Worm (Caenorhabditis elegans): ENCODE data around the gene ttc-17.

Gene ttc-17

DNA sequence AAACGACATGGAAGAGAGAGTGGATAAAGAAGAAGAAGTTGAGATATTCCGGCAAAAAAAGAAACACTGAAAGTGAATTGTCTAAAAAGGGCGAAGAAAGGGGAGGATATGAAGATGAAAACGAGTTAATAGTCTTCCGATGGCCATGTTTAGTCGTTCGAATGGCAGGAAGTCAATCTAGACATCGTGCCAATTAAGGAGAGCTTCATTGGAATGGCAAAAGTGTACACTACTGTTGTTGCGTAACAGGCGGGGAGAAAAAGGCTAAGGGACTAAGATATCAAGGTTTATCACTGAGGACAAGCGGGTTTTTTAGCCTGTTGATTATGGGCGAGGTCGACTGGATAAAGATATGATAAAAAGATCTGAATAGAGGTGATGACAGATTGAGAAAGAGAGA, 10.7 kb upstream of the ttc-17 start:
- no peak for TF ChIP-seq skn-1 (tag; optimal IDR thresholded peaks at IDR 0.05)
- TF ChIP-seq unc-62 (GFP tag; optimal IDR thresholded peaks at IDR 0.05): no peak
- TF ChIP-seq ceh-8 (GFP tag; optimal IDR thresholded peaks at IDR 0.05): no peak
- no peak for TF ChIP-seq ceh-82 (tag; optimal IDR thresholded peaks at IDR 0.05)
- TF ChIP-seq ces-1 (GFP tag; optimal IDR thresholded peaks at IDR 0.05): no peak
- no peak for TF ChIP-seq F16B12.6 (tag; optimal IDR thresholded peaks at IDR 0.05)

DNA sequence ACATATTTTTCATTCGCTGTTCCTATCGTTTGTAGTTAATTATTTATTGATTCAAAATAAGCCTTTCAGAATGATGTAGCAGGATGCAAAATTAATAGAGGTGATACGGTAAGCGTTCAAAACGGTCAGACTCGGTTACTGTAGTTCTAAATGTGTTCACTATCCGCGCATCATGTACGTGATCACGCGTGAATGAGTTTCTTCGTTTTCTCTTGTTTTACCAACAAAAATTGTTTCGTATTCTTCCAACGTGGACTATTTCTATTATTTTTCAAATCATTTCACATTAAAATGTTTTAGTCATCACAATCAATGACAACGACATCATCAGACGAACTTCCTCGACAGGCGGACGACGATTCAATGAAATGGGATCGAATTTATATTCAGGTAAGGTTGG, 9.3 kb upstream of the ttc-17 start, which contains the start of gene gck-1:
Gene gck-1, plus strand, starts transcription at position 301 of the 400 bp plus-strand sequence.
- TF ChIP-seq ces-1 (GFP tag; optimal IDR thresholded peaks at IDR 0.05): no peak

DNA sequence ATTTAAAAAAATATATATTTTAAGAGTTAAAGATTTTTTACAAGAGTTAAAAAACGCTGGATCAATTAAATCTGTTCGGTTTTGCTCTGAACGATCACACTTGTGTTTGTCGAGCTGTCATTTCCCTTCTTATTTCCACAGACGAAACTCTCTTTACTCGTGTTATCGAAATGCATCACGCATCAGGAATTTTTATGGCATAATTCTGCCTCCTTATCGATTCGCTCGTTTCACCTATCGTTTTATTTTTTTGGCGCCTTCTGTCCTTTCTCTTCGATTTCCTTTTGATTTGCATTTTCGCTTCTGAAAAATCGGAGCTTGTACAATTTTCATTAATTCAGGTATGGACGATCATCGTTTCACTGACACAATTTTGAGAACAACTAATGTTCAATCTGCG, 8.5 kb upstream of the ttc-17 start:
- TF ChIP-seq pax-3 (tag; optimal IDR thresholded peaks at IDR 0.05) (no peak), nhr-90 (tag; optimal IDR thresholded peaks at IDR 0.05; ENCODE audit: poor library complexity) (no peak), elt-2 (tag; optimal IDR thresholded peaks at IDR 0.05) (no peak), nhr-12 (tag; optimal IDR thresholded peaks at IDR 0.05) (no peak), ama-1 (optimal IDR thresholded peaks at IDR 0.05) (no peak), vab-15 (tag; optimal IDR thresholded peaks at IDR 0.05) (no peak), mef-2 (tag; optimal IDR thresholded peaks at IDR 0.05) (no peak), ceh-8 (GFP tag; optimal IDR thresholded peaks at IDR 0.05) (no peak), sox-4 (tag; optimal IDR thresholded peaks at IDR 0.05) (no peak), nhr-11 (tag; optimal IDR thresholded peaks at IDR 0.05) (no peak), nhr-71 (tag; optimal IDR thresholded peaks at IDR 0.05) (no peak), unc-30 (tag; optimal IDR thresholded peaks at IDR 0.05) (no peak), rnt-1 (tag; optimal IDR thresholded peaks at IDR 0.05) (no peak), hpl-2 (GFP tag; optimal IDR thresholded peaks at IDR 0.05) (no peak), egl-13 (tag; optimal IDR thresholded peaks at IDR 0.05) (no peak), grh-1 (GFP tag; IDR thresholded peaks at IDR 0.05) (no peak)

DNA sequence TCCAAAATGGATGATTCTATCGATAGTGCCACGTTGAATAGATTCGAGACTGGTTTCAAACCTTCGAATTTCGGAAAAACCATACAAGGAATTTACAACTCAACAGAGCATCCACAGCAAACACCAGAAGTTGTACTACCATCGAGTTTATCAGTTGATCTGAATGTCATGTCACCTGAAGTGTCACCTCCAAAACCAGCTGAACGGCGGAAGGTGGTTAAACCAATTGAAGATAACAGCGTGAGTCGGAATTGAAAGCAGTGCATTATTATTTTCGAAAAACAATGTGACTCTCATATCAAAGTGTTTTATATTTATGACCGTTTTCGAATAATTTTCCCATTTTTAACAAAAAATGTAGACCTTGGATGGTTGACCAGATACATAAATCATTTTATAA, 7.8 kb upstream of the ttc-17 start:
- TF ChIP-seq hpl-2 (GFP tag; optimal IDR thresholded peaks at IDR 0.05): no peak
- TF ChIP-seq nhr-85 (tag): peak; percentile 37

DNA sequence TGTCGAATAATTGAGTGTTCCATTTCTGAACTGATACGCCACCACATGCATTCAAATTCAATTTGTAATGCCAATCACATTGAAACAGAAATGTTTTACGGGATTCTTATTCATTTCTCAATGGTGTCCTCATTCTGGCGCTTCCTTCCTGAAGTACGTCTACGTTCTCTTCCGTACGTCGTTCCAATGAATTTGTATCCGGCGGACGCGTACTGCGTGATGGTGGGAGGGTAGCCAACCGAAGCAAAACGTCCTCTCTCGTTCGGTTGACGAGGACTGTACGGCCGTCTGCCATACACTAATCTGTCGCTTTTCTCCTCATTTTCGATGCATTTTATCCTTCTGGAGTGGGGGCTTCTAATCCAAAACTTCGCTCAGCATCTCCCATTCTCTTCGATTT, 7.0 kb upstream of the ttc-17 start:
- TF ChIP-seq isw-1 (GFP tag; IDR thresholded peaks at IDR 0.05): no peak
- TF ChIP-seq nhr-19 (GFP tag; conservative IDR thresholded peaks at IDR 0.05): no peak
- TF ChIP-seq aha-1 (tag; optimal IDR thresholded peaks at IDR 0.05): no peak

DNA sequence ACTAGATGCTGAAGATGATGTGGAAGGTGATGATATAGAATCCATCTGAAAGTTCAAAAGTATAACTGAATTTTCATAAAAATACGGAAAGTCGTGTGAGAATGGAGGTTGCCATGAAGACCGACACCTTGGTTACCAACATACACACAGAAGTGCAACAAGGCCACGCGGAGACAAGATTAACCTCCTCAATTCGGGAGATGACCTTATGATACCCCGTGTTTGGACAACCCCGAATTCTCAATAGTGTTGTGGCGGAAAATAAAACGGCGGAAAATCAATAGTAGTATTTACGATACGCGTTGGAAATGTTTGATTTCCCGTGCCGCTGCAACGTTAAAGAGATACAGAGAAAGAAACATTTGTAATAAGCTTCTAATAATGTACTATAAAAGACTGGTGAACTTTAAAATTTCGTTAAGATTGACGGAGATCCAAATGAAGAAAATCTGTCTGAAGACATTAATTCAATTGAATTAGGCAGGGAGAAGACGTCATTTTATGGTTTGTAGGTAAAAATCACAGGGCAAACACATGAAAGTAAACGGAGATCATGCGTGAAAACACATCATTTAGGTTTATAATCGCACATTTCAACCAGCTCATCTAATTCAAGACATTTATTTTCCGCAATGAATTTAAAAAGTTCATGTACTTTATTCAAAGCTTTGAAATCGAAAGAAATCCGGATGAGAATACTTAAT, 7.4 kb downstream of the ttc-17 start, which contains the start of gene nhr-44:
Gene nhr-44, minus strand, starts transcription at position 51 of the 704 bp plus-strand sequence.
- no peak for TF ChIP-seq Y116A8C.19 (tag; optimal IDR thresholded peaks at IDR 0.05; ENCODE audit: borderline replicate concordance)
- TF ChIP-seq skn-1 (tag; optimal IDR thresholded peaks at IDR 0.05): no peak
- TF ChIP-seq C04F5.9 (tag; optimal IDR thresholded peaks at IDR 0.05): no peak
- no peak for TF ChIP-seq C16A3.4 (tag; optimal IDR thresholded peaks at IDR 0.05)
- no peak for TF ChIP-seq alr-1 (tag; optimal IDR thresholded peaks at IDR 0.05; ENCODE audit: borderline replicate concordance)
- peak; percentile 12 for TF ChIP-seq mep-1 (tag; optimal IDR thresholded peaks at IDR 0.05)
- TF ChIP-seq hpl-2 (GFP tag; optimal IDR thresholded peaks at IDR 0.05): no peak
- no peak for TF ChIP-seq nhr-11 (tag; optimal IDR thresholded peaks at IDR 0.05)
- no peak for TF ChIP-seq nhr-77 (tag; optimal IDR thresholded peaks at IDR 0.05)
- TF ChIP-seq ceh-63 (GFP tag; optimal IDR thresholded peaks at IDR 0.05): no peak
- no peak for TF ChIP-seq ceh-88 (GFP tag; IDR thresholded peaks at IDR 0.05)
- peak; percentile 10 for TF ChIP-seq nhr-71 (tag; optimal IDR thresholded peaks at IDR 0.05)
- peak; percentile 4 for TF ChIP-seq nhr-20 (tag; optimal IDR thresholded peaks at IDR 0.05)
- no peak for TF ChIP-seq jun-1 (tag; optimal IDR thresholded peaks at IDR 0.05)
- peak; percentile 42 for TF ChIP-seq blmp-1 (tag; optimal IDR thresholded peaks at IDR 0.05)
- TF ChIP-seq egl-13 (tag; optimal IDR thresholded peaks at IDR 0.05): no peak
- TF ChIP-seq egl-27 (tag; optimal IDR thresholded peaks at IDR 0.05): no peak
- TF ChIP-seq nhr-237 (tag; optimal IDR thresholded peaks at IDR 0.05): no peak
- TF ChIP-seq lin-14 (GFP tag; optimal IDR thresholded peaks at IDR 0.05): peak; percentile 66
- TF ChIP-seq nhr-85 (tag): peak; percentile 79
- peak; percentile 26 for TF ChIP-seq snu-23 (GFP tag; optimal IDR thresholded peaks at IDR 0.05)
- no peak for TF ChIP-seq pqm-1 (tag; optimal IDR thresholded peaks at IDR 0.05)
- TF ChIP-seq unc-98 (GFP tag; IDR thresholded peaks at IDR 0.05): no peak
- no peak for TF ChIP-seq pax-3 (tag; optimal IDR thresholded peaks at IDR 0.05)
- TF ChIP-seq rnt-1 (tag; optimal IDR thresholded peaks at IDR 0.05): no peak

Data from whole organism, L1 larva.